Fruit fly (Drosophila melanogaster) ovary, adult (tissue): Measurements from ENCODE around the gene CG42613.

Source experiments
- CG17801 ChIP-seq: fragments of 200-800 bp; optimal IDR thresholded peaks from 2 replicates; lab custom pipeline; 2019; ENCODE audit warnings: missing biosample characterization, mild to moderate bottlenecking, missing genetic modification characterization, moderate library complexity; ENCODE audit not compliant: partially characterized antibody

CG42613 gene

DNA sequence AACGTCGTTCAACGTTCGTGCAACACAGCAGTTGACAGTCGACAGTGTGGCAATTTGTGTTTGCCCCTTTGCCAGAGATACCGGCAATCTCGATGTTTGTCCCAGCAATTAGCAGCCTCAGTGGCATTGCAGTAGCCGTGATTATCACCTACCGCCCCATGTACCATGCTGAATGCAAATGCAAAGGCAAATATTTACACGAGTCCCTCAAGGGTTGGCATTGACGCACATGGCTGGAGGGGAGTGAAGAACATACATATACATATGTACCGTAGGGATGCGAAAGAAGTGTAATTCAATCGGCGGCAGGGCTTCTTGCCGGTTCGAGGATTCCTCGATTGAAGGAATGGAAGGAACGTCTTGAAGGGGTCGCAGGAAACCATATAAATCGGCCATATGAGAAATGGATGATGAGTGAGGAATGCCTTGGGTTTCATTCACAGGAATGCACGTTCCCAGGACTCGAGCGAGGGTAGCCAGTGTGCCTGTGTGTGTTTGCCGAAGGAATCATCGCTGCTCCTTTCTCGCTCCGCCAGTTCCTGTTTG lies 71.0 kb downstream of the CG42613 start:
- TF ChIP-seq CG17801 (GFP tag; lab: Kevin White, UChicago), result no peak

dm6 chr3R:19001701-19002100 lies 72.7 kb downstream of the CG42613 start:
- no peak for TF ChIP-seq CG17801 (GFP tag; lab: Kevin White, UChicago)

DNA sequence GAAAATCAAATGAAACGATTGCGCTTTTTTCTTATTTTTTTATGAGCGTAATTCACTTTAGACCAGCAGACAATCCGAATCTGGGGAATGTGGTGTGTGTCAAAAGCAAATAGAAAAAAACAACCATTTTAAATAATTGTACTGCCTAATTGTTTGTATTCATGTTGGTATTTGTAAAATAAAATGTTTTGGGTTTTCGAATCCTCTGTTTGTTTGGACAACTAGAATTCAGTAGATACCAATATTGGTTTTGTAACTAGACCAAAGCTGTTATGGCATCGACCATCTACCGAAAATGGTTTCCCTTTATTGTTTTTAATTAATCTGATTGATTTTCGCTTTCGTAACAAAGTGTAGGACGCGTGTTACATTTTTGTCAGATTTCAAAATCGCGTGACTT lies 81.9 kb downstream of the CG42613 start:
- no peak for TF ChIP-seq CG17801 (GFP tag; lab: Kevin White, UChicago)

DNA sequence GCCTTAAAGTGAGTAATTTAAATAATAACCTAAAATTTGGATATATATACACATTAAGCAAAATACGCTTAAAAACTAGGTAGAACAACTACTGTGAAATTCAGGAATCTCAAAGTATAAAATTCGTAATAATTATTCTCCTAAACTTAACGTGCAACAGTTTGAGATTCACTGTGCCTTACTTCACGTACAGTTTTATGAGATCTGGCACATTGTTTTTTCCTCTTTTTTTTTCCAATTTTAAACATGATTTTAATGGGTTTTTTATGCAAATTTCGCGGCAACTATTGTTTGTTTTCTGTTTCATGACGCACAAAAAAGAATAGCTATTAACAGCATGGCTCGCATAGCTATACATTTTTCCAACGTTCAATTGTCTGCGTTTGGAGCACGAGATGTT lies 82.9 kb downstream of the CG42613 start:
- no peak for TF ChIP-seq CG17801 (GFP tag; lab: Kevin White, UChicago)

DNA sequence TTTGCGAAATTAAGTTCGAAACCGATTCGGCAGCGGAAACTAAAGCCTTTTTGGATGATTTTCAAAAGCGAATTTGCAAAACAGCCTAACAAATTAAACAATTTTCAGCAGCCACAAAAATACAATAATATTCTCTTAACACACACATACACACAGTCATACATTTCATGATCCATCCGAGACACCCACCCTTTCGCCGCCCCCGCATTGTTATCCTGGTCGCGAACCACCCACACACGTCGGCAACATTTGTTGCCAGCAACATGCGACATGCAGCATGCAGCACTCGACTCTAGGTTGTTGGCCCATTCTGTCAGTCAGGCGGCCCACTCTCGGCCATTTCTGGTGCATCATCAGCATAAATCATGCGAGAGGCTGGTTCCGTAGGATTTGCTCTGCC lies 85.0 kb downstream of the CG42613 start:
- TF ChIP-seq CG17801 (GFP tag; lab: Kevin White, UChicago), result no peak

dm6 chr3R:19014742-19015422 lies 85.9 kb downstream of the CG42613 start:
- TF ChIP-seq CG17801 (GFP tag; lab: Kevin White, UChicago), result peak; percentile 69

DNA sequence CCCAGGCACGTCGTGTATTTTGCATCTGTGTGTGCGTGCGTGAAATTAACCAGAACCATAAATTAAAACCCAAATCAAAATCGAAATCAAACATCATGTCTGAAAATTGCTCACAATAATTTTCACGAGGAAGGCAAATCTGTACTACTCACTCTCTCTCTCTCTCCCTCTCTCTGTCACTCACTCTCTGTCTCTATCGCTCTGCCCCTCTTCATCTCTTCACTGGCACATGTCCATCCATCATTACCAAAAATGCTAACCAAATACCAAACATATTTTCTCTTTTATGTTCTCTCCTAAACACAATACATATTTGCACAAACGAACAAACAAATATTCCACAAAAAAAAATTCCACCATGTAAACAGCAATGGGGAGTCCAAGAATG lies 86.4 kb downstream of the CG42613 start:
- no peak for TF ChIP-seq CG17801 (GFP tag; lab: Kevin White, UChicago)

- TF ChIP-seq CG17801 (GFP tag; lab: Kevin White, UChicago), result no peak
Measured at dm6 chr3R:19017318-19018043, 88.5 kb downstream of the CG42613 start.

- no peak for TF ChIP-seq CG17801 (GFP tag; lab: Kevin White, UChicago)
Measured at dm6 chr3R:19023862-19024261, 94.9 kb downstream of the CG42613 start, which contains the start of the genes CG6005 and CG14286. Gene CG6005 (minus strand): TSS chr3R:19024030. Gene CG14286 (plus strand): TSS chr3R:19024092.

DNA sequence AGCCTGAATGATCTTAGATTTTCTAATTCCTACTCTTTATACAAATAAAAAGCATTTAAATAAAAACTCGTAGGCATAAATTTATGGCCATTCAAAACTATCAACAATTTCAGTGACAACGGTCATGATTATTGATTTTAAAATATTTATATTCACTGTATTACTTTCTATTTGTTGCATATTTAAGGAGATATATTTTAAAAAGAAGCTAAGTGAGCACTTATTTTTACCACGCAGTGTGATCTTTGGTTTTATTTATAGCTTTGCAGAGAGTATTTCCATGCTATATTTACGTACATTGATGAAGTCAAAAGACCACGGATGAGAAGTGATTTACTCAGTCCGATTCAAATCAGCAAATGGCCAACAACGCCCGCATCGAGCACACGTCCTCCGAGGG lies 95.8 kb downstream of the CG42613 start, which contains the start of gene CG14285:
Gene CG14285, plus strand, starts transcription at position 339 of the 400 bp plus-strand sequence.
- TF ChIP-seq CG17801 (GFP tag; lab: Kevin White, UChicago), result no peak

dm6 chr3R:19027165-19027564 lies 98.2 kb downstream of the CG42613 start, which contains the start of gene NP15.6:
Gene NP15.6 (plus strand): TSS chr3R:19027368.
- no peak for TF ChIP-seq CG17801 (GFP tag; lab: Kevin White, UChicago)
